Worm (Caenorhabditis elegans): ENCODE data around the gene msp-49.

The msp-49 gene

ce11 chrII:5182451-5182850, 11.7 kb upstream of the msp-49 start:
- TF ChIP-seq T26A5.8 (tag; optimal IDR thresholded peaks at IDR 0.05) (no peak), nhr-80 (tag; optimal IDR thresholded peaks at IDR 0.05) (peak; percentile 92), madf-10 (tag; optimal IDR thresholded peaks at IDR 0.05) (peak; percentile 22), hmg-1.2 (GFP tag; IDR thresholded peaks at IDR 0.05) (peak; percentile 74; the same call in 1 of the 2 replicates), ztf-26 (tag; optimal IDR thresholded peaks at IDR 0.05) (peak; percentile 64), lin-26 (GFP tag; IDR thresholded peaks at IDR 0.05) (0 out of 2 replicates have a peak, but pooled peaks have one; percentile 24), ztf-18 (tag; optimal IDR thresholded peaks at IDR 0.05) (peak; percentile 17), atf-7 (tag; optimal IDR thresholded peaks at IDR 0.05) (peak; percentile 84), ceh-27 (GFP tag; optimal IDR thresholded peaks at IDR 0.05) (peak; percentile 63), let-607 (tag; optimal IDR thresholded peaks at IDR 0.05) (peak; percentile 93 to 94), tbp1 (GFP tag; optimal IDR thresholded peaks at IDR 0.05) (peak; percentile 46), nfyb-1 (GFP tag; IDR thresholded peaks at IDR 0.05) (no peak; the same call in none of the 2 replicates), ztf-3 (GFP tag; optimal IDR thresholded peaks at IDR 0.05) (no peak), nhr-90 (tag; optimal IDR thresholded peaks at IDR 0.05) (peak; percentile 60), ZK185.1 (tag; optimal IDR thresholded peaks at IDR 0.05; ENCODE audit: poor library complexity, severe bottlenecking) (peak; percentile 75), let-526 (GFP tag; IDR thresholded peaks at IDR 0.05) (peak; percentile 80), nhr-120 (GFP tag; IDR thresholded peaks at IDR 0.05) (no peak), Y67H2A.10 (GFP tag; conservative IDR thresholded peaks at IDR 0.05) (no peak), T07F8.4 (tag; optimal IDR thresholded peaks at IDR 0.05) (no peak), egrh-3 (GFP tag; IDR thresholded peaks at IDR 0.05) (0 out of 2 replicates have a peak, but pooled peaks have one; percentile 11), K12H6.12 (tag; optimal IDR thresholded peaks at IDR 0.05) (peak; percentile 52), F22D6.2 (tag; optimal IDR thresholded peaks at IDR 0.05) (no peak), K11D2.4 (GFP tag; IDR thresholded peaks at IDR 0.05) (0 out of 2 replicates have a peak, but pooled peaks have one; percentile 50), mcd-1 (GFP tag; IDR thresholded peaks at IDR 0.05) (peak; percentile 50), tlf-1 (GFP tag; optimal IDR thresholded peaks at IDR 0.05) (peak; percentile 72), cebp-1 (GFP tag; IDR thresholded peaks at IDR 0.05) (no peak), cebp-1 (tag; optimal IDR thresholded peaks at IDR 0.05) (peak; percentile 81), pha-4 (tag; optimal IDR thresholded peaks at IDR 0.05) (no peak), madf-8 (GFP tag; conservative IDR thresholded peaks at IDR 0.05) (no peak), madf-3 (GFP tag; IDR thresholded peaks at IDR 0.05) (no peak), snpc-4 (GFP tag; optimal IDR thresholded peaks at IDR 0.05) (no peak), snpc-4 (tag; optimal IDR thresholded peaks at IDR 0.05) (peak in 3 of 4 experiments; percentile 19 to 56 (median 29)), attf-5 (GFP tag; optimal IDR thresholded peaks at IDR 0.05) (peak; percentile 54), egl-44 (GFP tag; IDR thresholded peaks at IDR 0.05) (peak; percentile 81; the same call in 1 of the 2 replicates), zfh-2 (GFP tag; conservative IDR thresholded peaks at IDR 0.05) (peak; percentile 70), lin-35 (GFP tag; optimal IDR thresholded peaks at IDR 0.05) (peak in 1 of 3 experiments; percentile 60), D2030.7 (GFP tag; IDR thresholded peaks at IDR 0.05) (no peak), dox-1 (GFP tag; IDR thresholded peaks at IDR 0.05) (peak; percentile 52; the same call in 1 of the 2 replicates), Y53G8AR.9 (GFP tag; conservative IDR thresholded peaks at IDR 0.05) (peak; percentile 57; the same call in 1 of the 2 replicates), madf-6 (GFP tag; IDR thresholded peaks at IDR 0.05) (peak; percentile 20; the same call in 1 of the 2 replicates), lin-40 (tag; optimal IDR thresholded peaks at IDR 0.05) (peak; percentile 72), C06A6.2 (GFP tag; conservative IDR thresholded peaks at IDR 0.05) (peak; percentile 59; the same call in 1 of the 2 replicates), somi-1 (GFP tag; optimal IDR thresholded peaks at IDR 0.05) (peak; percentile 55), rcor-1 (GFP tag; IDR thresholded peaks at IDR 0.05) (peak; percentile 42; the same call in 1 of the 2 replicates), pbrm-1 (GFP tag; IDR thresholded peaks at IDR 0.05) (peak; percentile 43; the same call in 1 of the 2 replicates), repo-1 (tag; optimal IDR thresholded peaks at IDR 0.05) (peak; percentile 61), Y95B8A.8 (GFP tag; IDR thresholded peaks at IDR 0.05) (no peak), ekl-4 (GFP tag; IDR thresholded peaks at IDR 0.05) (no peak)

Data from whole organism, young adult.